Fruit fly (Drosophila melanogaster) whole organism: ENCODE data around the gene CG2608.

Experiments used
- CG8478 ChIP-seq: fragments of >200 bp; optimal IDR thresholded peaks from 2 replicates; lab custom pipeline; 2018; ENCODE audit warnings: inconsistent platforms
- psq ChIP-seq: fragments of >200 bp; optimal IDR thresholded peaks from 2 replicates; lab custom pipeline; 2017
- usp ChIP-seq: fragments of >200 bp; optimal IDR thresholded peaks from 2 replicates; lab custom pipeline; 2017; ENCODE audit warnings: missing biosample characterization, missing genetic modification characterization, mixed read lengths

DNA sequence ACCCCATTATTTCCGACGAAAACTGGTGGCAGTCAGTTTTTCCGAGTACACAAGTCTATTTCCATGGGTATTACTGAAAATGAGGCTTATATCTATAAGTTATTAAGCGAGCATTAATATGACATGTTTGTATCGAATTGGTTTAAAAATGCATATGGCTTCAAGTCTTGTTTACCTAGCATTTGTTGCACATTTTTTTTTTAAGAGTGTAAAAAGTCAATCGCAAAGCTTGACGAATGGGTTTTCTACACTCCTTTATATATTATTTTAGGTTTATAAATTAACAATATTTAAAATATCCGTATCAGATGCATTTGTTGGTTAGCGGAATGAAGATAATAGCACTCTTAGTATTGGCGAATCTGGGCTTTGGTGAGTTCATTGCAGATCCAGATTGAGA, 5.8 kb upstream of the CG2608 start, which contains the start of gene CG31680:
- no peak for TF ChIP-seq psq (lab: Kevin White, UChicago)
- TF ChIP-seq CG8478 (lab: Kevin White, UChicago), result no peak
- TF ChIP-seq usp (GFP tag; lab: Kevin White, UChicago), result no peak
